Worm (Caenorhabditis elegans) whole organism, young adult: ENCODE results near the gene srd-46.

Experiments used
- B0035.1 ChIP-seq: sonication (generic microtip); optimal IDR thresholded peaks from 2 replicates; lab custom pipeline; 2016; ENCODE audit warnings: missing genetic modification characterization, mild to moderate bottlenecking, missing compliant biosample characterization, missing genotype, missing genetic modification reagents
- C06A6.2 ChIP-seq: fragments of 200-800 bp; sonication (Bioruptor generic); conservative IDR thresholded peaks from 2 replicates; pipeline ENCODE4 v1.3.6; 2022; ENCODE audit warnings: missing genetic modification characterization, missing compliant biosample characterization
- F33H1.4 ChIP-seq: fragments of 200-800 bp; sonication (Bioruptor generic); IDR thresholded peaks from 2 replicates; pipeline ENCODE4 v1.3.6; 2022; ENCODE audit warnings: missing genetic modification reagents, missing genetic modification characterization, missing compliant biosample characterization
- F52B5.7 ChIP-seq: sonication (generic microtip); optimal IDR thresholded peaks from 2 replicates; lab custom pipeline; 2016; ENCODE audit warnings: mild to moderate bottlenecking, missing genetic modification characterization, missing compliant biosample characterization
- Y53G8AR.9 ChIP-seq: fragments of 200-800 bp; sonication (Bioruptor generic); conservative IDR thresholded peaks from 2 replicates; pipeline ENCODE4 v1.3.6; 2022; ENCODE audit warnings: missing genetic modification reagents, missing genetic modification characterization, missing compliant biosample characterization
- ZK185.1 ChIP-seq: sonication (generic microtip); optimal IDR thresholded peaks from 2 replicates; lab custom pipeline; 2016; ENCODE audit warnings: mild to moderate bottlenecking, missing genetic modification characterization, missing compliant biosample characterization; ENCODE audit not compliant: poor library complexity, severe bottlenecking
- ama-1 ChIP-seq, 3 experiments: fragments of 150-350 bp in 1 of 3; sonication (generic microtip) in 2 of 3; optimal IDR thresholded peaks; 2 replicates each; lab custom pipeline; 2014 to 2018; ENCODE audit warnings: missing biosample characterization in 2 of 3, missing genetic modification characterization in 2 of 3, missing genetic modification reagents in 2 of 3
- aptf-3 ChIP-seq: fragments of 200-800 bp; sonication (Bioruptor generic); IDR thresholded peaks from 2 replicates; pipeline ENCODE4 v1.3.6; 2022; ENCODE audit warnings: missing genetic modification characterization, missing compliant biosample characterization
- attf-5 ChIP-seq: fragments of 200-800 bp; sonication (Bioruptor generic); optimal IDR thresholded peaks from 2 replicates; lab custom pipeline; 2018; ENCODE audit warnings: mild to moderate bottlenecking, missing genetic modification characterization, missing compliant biosample characterization
- cebp-1 ChIP-seq, 2 experiments: fragments of 200-800 bp in 1 of 2; sonication (Bioruptor generic) in 1 of 2; sonication (generic microtip) in 1 of 2; IDR thresholded peaks in 1 of 2; optimal IDR thresholded peaks in 1 of 2; 2 replicates each; pipeline versions ENCODE4 v1.3.6 to Lab custom; 2017 to 2022; ENCODE audit warnings: missing compliant biosample characterization in 2 of 2, missing genetic modification characterization in 2 of 2, mild to moderate bottlenecking in 1 of 2, missing genetic modification reagents in 1 of 2, moderate library complexity in 1 of 2
- ceh-100 ChIP-seq: fragments of 200-800 bp; sonication (Bioruptor generic); IDR thresholded peaks from 2 replicates; pipeline ENCODE4 v1.3.6; 2022; ENCODE audit warnings: missing genetic modification reagents, missing genetic modification characterization, missing compliant biosample characterization
- ceh-27 ChIP-seq: fragments of 200-800 bp; sonication (Bioruptor generic); optimal IDR thresholded peaks from 2 replicates; lab custom pipeline; 2018; ENCODE audit warnings: mild to moderate bottlenecking, missing genetic modification characterization, moderate library complexity, missing compliant biosample characterization
- ceh-40 ChIP-seq: fragments of 200-800 bp; sonication (Bioruptor generic); IDR thresholded peaks from 2 replicates; pipeline ENCODE4 v1.3.6; 2022; ENCODE audit warnings: missing genetic modification characterization, missing compliant biosample characterization
- ceh-91 ChIP-seq: fragments of 200-800 bp; sonication (Bioruptor generic); IDR thresholded peaks from 2 replicates; pipeline ENCODE4 v1.3.6; 2022; ENCODE audit warnings: missing genetic modification reagents, missing genetic modification characterization, missing compliant biosample characterization
- egl-44 ChIP-seq: fragments of 200-800 bp; sonication (Bioruptor generic); IDR thresholded peaks from 2 replicates; pipeline ENCODE4 v1.3.6; 2022; ENCODE audit warnings: missing genetic modification reagents, missing genetic modification characterization, missing compliant biosample characterization
- him-1 ChIP-seq: sonication (generic microtip); optimal IDR thresholded peaks from 2 replicates; lab custom pipeline; 2016; ENCODE audit warnings: missing genotype, missing genetic modification reagents, missing genetic modification characterization, missing compliant biosample characterization
- hmg-20 ChIP-seq: fragments of 200-800 bp; sonication (Bioruptor generic); IDR thresholded peaks from 2 replicates; pipeline ENCODE4 v1.3.6; 2022; ENCODE audit warnings: missing genetic modification reagents, missing genetic modification characterization, missing compliant biosample characterization
- hrde-1 ChIP-seq: sonication (generic microtip); optimal IDR thresholded peaks from 2 replicates; lab custom pipeline; 2016; ENCODE audit warnings: missing genetic modification characterization, mild to moderate bottlenecking, missing compliant biosample characterization, moderate library complexity, missing genotype, missing genetic modification reagents, borderline replicate concordance
- lsl-1 ChIP-seq: fragments of 200-800 bp; sonication (Bioruptor generic); optimal IDR thresholded peaks from 2 replicates; lab custom pipeline; 2018; ENCODE audit warnings: mild to moderate bottlenecking, missing genetic modification characterization, moderate library complexity, missing compliant biosample characterization
- lsy-27 ChIP-seq: sonication (generic microtip); optimal IDR thresholded peaks from 2 replicates; lab custom pipeline; 2017; ENCODE audit warnings: missing genetic modification characterization, mild to moderate bottlenecking, missing compliant biosample characterization, antibody characterized with exemption, missing genotype, borderline replicate concordance; ENCODE audit not compliant: insufficient read depth
- madf-6 ChIP-seq: fragments of 200-800 bp; sonication (Bioruptor generic); IDR thresholded peaks from 2 replicates; pipeline ENCODE4 v1.3.6; 2022; ENCODE audit warnings: missing genetic modification reagents, missing genetic modification characterization, missing compliant biosample characterization
- mcd-1 ChIP-seq: fragments of 200-800 bp; sonication (Bioruptor generic); IDR thresholded peaks from 2 replicates; pipeline ENCODE4 v1.3.6; 2022; ENCODE audit warnings: missing genetic modification reagents, missing genetic modification characterization, missing compliant biosample characterization
- mes-4 ChIP-seq: sonication (generic microtip); optimal IDR thresholded peaks from 2 replicates; lab custom pipeline; 2016; ENCODE audit warnings: missing genotype, missing genetic modification characterization, missing compliant biosample characterization
- nhr-179 ChIP-seq: sonication (generic microtip); optimal IDR thresholded peaks from 2 replicates; lab custom pipeline; 2016; ENCODE audit warnings: mild to moderate bottlenecking, missing genetic modification characterization, missing compliant biosample characterization
- pbrm-1 ChIP-seq: fragments of 200-800 bp; sonication (Bioruptor generic); IDR thresholded peaks from 2 replicates; pipeline ENCODE4 v1.3.6; 2022; ENCODE audit warnings: missing genetic modification reagents, missing genetic modification characterization, missing compliant biosample characterization
- pha-4 ChIP-seq: fragments of 150-350 bp; sonication (generic microtip); optimal IDR thresholded peaks from 2 replicates; lab custom pipeline; 2014; ENCODE audit warnings: missing biosample characterization, missing genetic modification reagents, missing genetic modification characterization
- somi-1 ChIP-seq: fragments of 200-800 bp; sonication (Bioruptor generic); optimal IDR thresholded peaks from 2 replicates; lab custom pipeline; 2018; ENCODE audit warnings: mild to moderate bottlenecking, missing genetic modification characterization, missing compliant biosample characterization
- sptf-2 ChIP-seq: fragments of 200-800 bp; sonication (Bioruptor generic); optimal IDR thresholded peaks from 2 replicates; lab custom pipeline; 2018; ENCODE audit warnings: mild to moderate bottlenecking, missing genetic modification characterization, missing compliant biosample characterization
- xnd-1 ChIP-seq: sonication (generic microtip); optimal IDR thresholded peaks from 2 replicates; lab custom pipeline; 2016; ENCODE audit warnings: missing genotype, missing genetic modification reagents, missing genetic modification characterization, missing compliant biosample characterization
- zfh-2 ChIP-seq: fragments of 200-800 bp; sonication (Bioruptor generic); conservative IDR thresholded peaks from 2 replicates; pipeline ENCODE4 v1.3.6; 2022; ENCODE audit warnings: missing genetic modification reagents, missing genetic modification characterization, missing compliant biosample characterization
- zim-3 ChIP-seq: sonication (generic microtip); optimal IDR thresholded peaks from 2 replicates; lab custom pipeline; 2017; ENCODE audit warnings: mild to moderate bottlenecking, missing genetic modification characterization, moderate library complexity, missing compliant biosample characterization
- ztf-22 ChIP-seq: fragments of 200-800 bp; sonication (Bioruptor generic); optimal IDR thresholded peaks from 2 replicates; lab custom pipeline; 2018; ENCODE audit warnings: mild to moderate bottlenecking, missing genetic modification characterization, moderate library complexity, missing compliant biosample characterization
- ztf-25 ChIP-seq: fragments of 200-800 bp; sonication (Bioruptor generic); IDR thresholded peaks from 2 replicates; pipeline ENCODE4 v1.3.6; 2022; ENCODE audit warnings: missing genetic modification reagents, missing genetic modification characterization, missing compliant biosample characterization
- ztf-26 ChIP-seq: sonication (generic microtip); optimal IDR thresholded peaks from 2 replicates; lab custom pipeline; 2017; ENCODE audit warnings: missing genetic modification characterization, missing compliant biosample characterization
- ztf-3 ChIP-seq: fragments of 200-800 bp; sonication (Bioruptor generic); optimal IDR thresholded peaks from 2 replicates; lab custom pipeline; 2018; ENCODE audit warnings: mild to moderate bottlenecking, missing genetic modification characterization, missing compliant biosample characterization

The srd-46 gene

DNA sequence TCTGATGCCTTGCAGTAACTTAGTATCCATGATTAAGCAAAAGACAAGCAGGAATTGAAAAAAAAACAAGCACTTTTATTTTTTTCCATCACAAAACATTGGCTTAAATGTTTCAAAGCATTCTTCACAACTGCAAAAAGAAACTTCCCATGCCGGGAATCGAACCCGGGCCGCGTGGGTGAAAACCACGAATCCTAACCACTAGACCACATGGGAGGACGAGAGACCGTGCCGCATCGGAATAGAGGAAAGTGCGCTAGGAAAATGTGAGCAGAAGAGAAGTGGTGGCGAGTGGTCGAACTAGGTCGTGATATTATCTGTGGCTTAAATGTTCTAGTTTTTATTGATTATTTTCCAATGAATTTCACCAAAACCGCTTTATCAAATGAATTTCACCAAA, 35.6 kb downstream of the srd-46 start (continued):
- TF ChIP-seq egl-44 (GFP tag; lab: Robert Waterston, UW), result peak; percentile 80; the same call in 1 of the 2 replicates
- TF ChIP-seq C06A6.2 (GFP tag; lab: Robert Waterston, UW), result 0 out of 2 replicates have a peak, but pooled peaks have one; percentile 30
- no peak for TF ChIP-seq ceh-91 (GFP tag; lab: Robert Waterston, UW)
- TF ChIP-seq xnd-1 (tag; lab: Kevin White, UChicago), result no peak
- TF ChIP-seq ztf-25 (GFP tag; lab: Robert Waterston, UW), result 0 out of 2 replicates have a peak, but pooled peaks have one; percentile 46
- TF ChIP-seq aptf-3 (GFP tag; lab: Robert Waterston, UW), result no peak
- peak; percentile 8 for TF ChIP-seq ztf-26 (tag; lab: Kevin White, UChicago)
- TF ChIP-seq ztf-22 (GFP tag; lab: Kevin White, UChicago), result no peak
- no peak for TF ChIP-seq sptf-2 (GFP tag; lab: Kevin White, UChicago)
- TF ChIP-seq Y53G8AR.9 (GFP tag; lab: Robert Waterston, UW), result no peak
- peak; percentile 28 for TF ChIP-seq attf-5 (GFP tag; lab: Kevin White, UChicago)
- peak; percentile 54 for TF ChIP-seq mcd-1 (GFP tag; lab: Robert Waterston, UW)
- 0 out of 2 replicates have a peak, but pooled peaks have one; percentile 42 for TF ChIP-seq hmg-20 (GFP tag; lab: Robert Waterston, UW)
- no peak for TF ChIP-seq F33H1.4
- 0 out of 2 replicates have a peak, but pooled peaks have one; percentile 45 for TF ChIP-seq cebp-1 (GFP tag; IDR thresholded peaks at IDR 0.05; lab: Robert Waterston, UW)
- TF ChIP-seq cebp-1 (tag; optimal IDR thresholded peaks at IDR 0.05; lab: Kevin White, UChicago), result no peak
- no peak for TF ChIP-seq ceh-40 (GFP tag; lab: Robert Waterston, UW)
- TF ChIP-seq ZK185.1 (tag; lab: Kevin White, UChicago), result peak; percentile 67
- 0 out of 2 replicates have a peak, but pooled peaks have one; percentile 31 for TF ChIP-seq zfh-2 (GFP tag; lab: Robert Waterston, UW)
- TF ChIP-seq lsy-27 (tag; lab: Kevin White, UChicago), result no peak
- TF ChIP-seq ztf-3, result no peak
- TF ChIP-seq lsl-1 (GFP tag; lab: Kevin White, UChicago), result no peak
- peak; percentile 86 for TF ChIP-seq him-1
- no peak for TF ChIP-seq pha-4
- no peak for TF ChIP-seq nhr-179 (tag; lab: Kevin White, UChicago)
- TF ChIP-seq ama-1 (optimal IDR thresholded peaks at IDR 0.05; lab: Kevin White, UChicago), result no peak
- peak in 1 of 2 experiments; percentile 48 for TF ChIP-seq ama-1 (GFP tag; optimal IDR thresholded peaks at IDR 0.05; lab: Kevin White, UChicago)
- peak; percentile 78; the same call in 1 of the 2 replicates for TF ChIP-seq pbrm-1
- peak; percentile 25 for TF ChIP-seq B0035.1 (tag; lab: Kevin White, UChicago)
- TF ChIP-seq F52B5.7 (tag; lab: Kevin White, UChicago), result no peak
- peak; percentile 31 for TF ChIP-seq somi-1
- TF ChIP-seq zim-3 (tag; lab: Kevin White, UChicago), result no peak
- TF ChIP-seq madf-6 (GFP tag; lab: Robert Waterston, UW), result peak; percentile 55
- TF ChIP-seq ceh-100 (GFP tag; lab: Robert Waterston, UW), result no peak
- TF ChIP-seq hrde-1 (tag; lab: Kevin White, UChicago), result no peak

ce11 chrX:12371321-12371720, 39.4 kb downstream of the srd-46 start, which contains the start of gene rif-1.2:
TSS of gene rif-1.2 (minus strand) at chrX:12371421.
- TF ChIP-seq ceh-40 (GFP tag; lab: Robert Waterston, UW) (no peak), mes-4 (tag; lab: Kevin White, UChicago) (no peak), ceh-27 (GFP tag; lab: Kevin White, UChicago) (no peak)
